Worm (Caenorhabditis elegans) whole organism, early embryonic: ENCODE data around the gene nhr-68.
A peak's percentile ranks its signal among the peaks of the same experiment; 100 is the strongest.

Source experiments
- B0310.2 ChIP-seq: sonication (generic microtip); optimal IDR thresholded peaks from 2 replicates; lab custom pipeline; 2016; ENCODE audit warnings: mild to moderate bottlenecking, missing genetic modification characterization, missing compliant biosample characterization
- F13C5.2 ChIP-seq: sonication (generic microtip); optimal IDR thresholded peaks from 2 replicates; lab custom pipeline; 2017; ENCODE audit warnings: mild to moderate bottlenecking, missing genetic modification characterization, inconsistent platforms, missing compliant biosample characterization
- aly-1 ChIP-seq: sonication (generic microtip); optimal IDR thresholded peaks from 2 replicates; lab custom pipeline; 2016; ENCODE audit warnings: missing genetic modification characterization, missing compliant biosample characterization
- ama-1 ChIP-seq: fragments of 150-350 bp; optimal IDR thresholded peaks from 2 replicates; lab custom pipeline; 2014
- ceh-13 ChIP-seq: fragments of 200-800 bp; sonication (Bioruptor generic); optimal IDR thresholded peaks from 2 replicates; lab custom pipeline; 2018; ENCODE audit warnings: mild to moderate bottlenecking, missing genetic modification characterization, missing compliant biosample characterization
- ceh-36 ChIP-seq: sonication (generic microtip); optimal IDR thresholded peaks from 2 replicates; lab custom pipeline; 2016; ENCODE audit warnings: missing genetic modification characterization, inconsistent platforms, missing compliant biosample characterization
- ets-7 ChIP-seq: sonication (generic microtip); optimal IDR thresholded peaks from 2 replicates; lab custom pipeline; 2016; ENCODE audit warnings: missing genotype, missing genetic modification characterization, missing compliant biosample characterization
- flt-1 ChIP-seq: fragments of 200-800 bp; sonication (Bioruptor generic); IDR thresholded peaks from 2 replicates; pipeline ENCODE4 v1.3.6; 2022; ENCODE audit warnings: missing genetic modification characterization, missing compliant biosample characterization
- hmbx-1 ChIP-seq: sonication (generic microtip); optimal IDR thresholded peaks from 2 replicates; lab custom pipeline; 2016; ENCODE audit warnings: mild to moderate bottlenecking, missing genetic modification characterization, missing compliant biosample characterization
- hmg-4 ChIP-seq: fragments of 200-800 bp; sonication (Bioruptor generic); optimal IDR thresholded peaks from 2 replicates; lab custom pipeline; 2018; ENCODE audit warnings: mild to moderate bottlenecking, missing genetic modification characterization, missing compliant biosample characterization
- hnd-1 ChIP-seq: sonication (generic microtip); optimal IDR thresholded peaks from 2 replicates; lab custom pipeline; 2016; ENCODE audit warnings: missing genetic modification characterization, missing compliant biosample characterization
- pes-1 ChIP-seq: fragments of 200-800 bp; sonication (Bioruptor generic); IDR thresholded peaks from 2 replicates; pipeline ENCODE4 v1.3.6; 2022; ENCODE audit warnings: missing genetic modification reagents, missing genetic modification characterization, missing compliant biosample characterization
- scrt-1 ChIP-seq: fragments of 200-800 bp; sonication (Bioruptor generic); IDR thresholded peaks from 2 replicates; pipeline ENCODE4 v1.3.6; 2022; ENCODE audit warnings: missing genetic modification characterization, missing compliant biosample characterization
- sea-1 ChIP-seq: fragments of 200-800 bp; sonication (Bioruptor generic); conservative IDR thresholded peaks from 2 replicates; pipeline ENCODE4 v1.3.6; 2022; ENCODE audit warnings: missing genetic modification characterization, missing compliant biosample characterization
- tbx-11 ChIP-seq: fragments of 200-800 bp; sonication (Bioruptor generic); IDR thresholded peaks from 2 replicates; pipeline ENCODE4 v1.3.6; 2022; ENCODE audit warnings: missing genetic modification characterization, missing compliant biosample characterization
- tbx-37 ChIP-seq: fragments of 200-800 bp; sonication (Bioruptor generic); conservative IDR thresholded peaks from 2 replicates; pipeline ENCODE4 v1.3.6; 2022; ENCODE audit warnings: missing genetic modification reagents, missing genetic modification characterization, missing compliant biosample characterization
- tra-4 ChIP-seq: sonication (generic microtip); optimal IDR thresholded peaks from 2 replicates; lab custom pipeline; 2017; ENCODE audit warnings: missing genetic modification characterization, missing compliant biosample characterization

The nhr-68 gene

DNA sequence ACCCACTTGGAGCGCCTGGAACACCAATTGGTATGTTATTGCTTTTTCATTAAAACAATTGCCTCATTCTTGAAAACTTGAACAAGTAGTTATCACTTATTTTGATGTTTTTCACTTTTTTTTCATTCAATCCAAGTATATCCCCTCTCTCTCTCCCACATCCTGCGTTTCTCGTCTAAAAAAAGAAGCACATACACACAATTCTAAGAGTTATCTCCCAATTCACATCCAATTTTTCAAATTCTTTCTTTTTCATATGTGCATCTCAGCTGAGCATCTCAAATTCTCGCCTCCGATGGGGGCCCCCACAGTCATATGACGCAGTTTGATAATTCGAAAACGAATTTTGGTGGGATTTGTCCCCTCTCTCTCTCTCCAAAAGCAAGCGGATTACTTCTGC is 36.6 kb upstream of the nhr-68 start:
- TF ChIP-seq tra-4 (tag; lab: Kevin White, UChicago), result no peak
- TF ChIP-seq ceh-13, result no peak
- TF ChIP-seq hmbx-1 (tag; lab: Kevin White, UChicago), result no peak
- no peak for TF ChIP-seq F13C5.2 (tag; lab: Kevin White, UChicago)
- TF ChIP-seq tbx-11 (GFP tag; lab: Robert Waterston, UW), result no peak
- no peak for TF ChIP-seq flt-1 (GFP tag; lab: Robert Waterston, UW)
- no peak for TF ChIP-seq B0310.2
- TF ChIP-seq ama-1 (lab: Kevin White, UChicago), result no peak
- TF ChIP-seq hmg-4 (GFP tag; lab: Kevin White, UChicago), result no peak
- TF ChIP-seq scrt-1, result no peak
- TF ChIP-seq ets-7 (tag; lab: Kevin White, UChicago), result no peak
- no peak for TF ChIP-seq hnd-1 (tag; lab: Kevin White, UChicago)
- TF ChIP-seq pes-1, result no peak
- no peak for TF ChIP-seq ceh-36
- TF ChIP-seq tbx-37 (GFP tag; lab: Robert Waterston, UW), result no peak
- no peak for TF ChIP-seq sea-1 (GFP tag; lab: Robert Waterston, UW)
- TF ChIP-seq aly-1 (tag; lab: Kevin White, UChicago), result no peak

ce11 chrV:11539502-11539901 is 33.7 kb upstream of the nhr-68 start:
- TF ChIP-seq hmg-4 (GFP tag; lab: Kevin White, UChicago), result no peak
- no peak for TF ChIP-seq ama-1 (lab: Kevin White, UChicago)
- TF ChIP-seq hnd-1 (tag; lab: Kevin White, UChicago), result no peak
- no peak for TF ChIP-seq tra-4 (tag; lab: Kevin White, UChicago)
- TF ChIP-seq scrt-1, result no peak
- TF ChIP-seq tbx-37 (GFP tag; lab: Robert Waterston, UW), result no peak

DNA sequence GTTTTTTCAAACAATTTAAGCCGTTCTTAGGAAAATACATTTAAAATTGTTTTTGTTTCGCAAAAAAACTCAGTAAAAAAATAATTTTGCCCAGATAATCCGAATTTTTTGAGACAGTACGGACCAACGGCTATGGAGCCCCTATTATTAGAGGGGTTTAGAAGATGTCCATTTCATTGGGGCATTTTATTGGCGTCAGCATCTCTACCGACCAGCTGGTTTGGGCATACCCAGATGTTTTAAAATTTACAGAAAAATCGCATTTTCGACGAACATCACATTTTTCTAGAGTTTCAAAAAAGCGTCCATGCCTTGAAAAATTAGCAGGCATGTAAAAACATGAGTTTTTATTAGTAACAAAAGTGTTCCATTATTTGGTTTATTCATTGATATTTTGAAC is 32.0 kb upstream of the nhr-68 start:
- TF ChIP-seq sea-1 (GFP tag; lab: Robert Waterston, UW) (no peak), B0310.2 (no peak)

- no peak for TF ChIP-seq pes-1
- TF ChIP-seq ets-7 (tag; lab: Kevin White, UChicago), result no peak
- no peak for TF ChIP-seq aly-1 (tag; lab: Kevin White, UChicago)
- TF ChIP-seq ama-1 (lab: Kevin White, UChicago), result no peak
- TF ChIP-seq F13C5.2 (tag; lab: Kevin White, UChicago), result no peak
- no peak for TF ChIP-seq ceh-13
- no peak for TF ChIP-seq tra-4 (tag; lab: Kevin White, UChicago)
- no peak for TF ChIP-seq scrt-1
- TF ChIP-seq hmbx-1 (tag; lab: Kevin White, UChicago), result no peak
- no peak for TF ChIP-seq ceh-36
- no peak for TF ChIP-seq tbx-37 (GFP tag; lab: Robert Waterston, UW)
- no peak for TF ChIP-seq B0310.2
- no peak for TF ChIP-seq hmg-4 (GFP tag; lab: Kevin White, UChicago)
- no peak for TF ChIP-seq sea-1 (GFP tag; lab: Robert Waterston, UW)
- TF ChIP-seq hnd-1 (tag; lab: Kevin White, UChicago), result no peak
- no peak for TF ChIP-seq flt-1 (GFP tag; lab: Robert Waterston, UW)
Observed at ce11 chrV:11543564-11543963, 29.7 kb upstream of the nhr-68 start, which contains the start of gene F38B7.2. Gene F38B7.2 (plus strand): TSS chrV:11543963.

DNA sequence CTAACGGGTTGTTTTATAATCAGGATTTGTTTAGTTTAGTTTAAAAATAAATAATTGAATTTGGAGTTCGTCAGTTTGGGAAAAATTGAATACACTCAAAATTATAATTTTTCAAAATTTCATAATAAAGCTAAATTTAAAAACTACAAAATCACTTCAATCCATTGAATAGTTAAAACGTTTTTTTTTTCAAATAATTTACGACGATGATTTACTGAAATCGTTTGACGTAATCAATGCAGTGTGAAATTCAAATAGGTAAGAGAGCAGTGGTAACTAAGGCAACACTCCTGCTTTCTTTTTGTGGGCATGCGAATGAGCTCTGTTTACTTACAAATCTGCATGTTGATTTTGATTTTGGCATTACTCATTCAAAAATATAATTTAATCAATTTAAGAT is 28.0 kb upstream of the nhr-68 start, which contains the start of gene F38B7.10:
F38B7.10 (plus strand) TSS at position 301 of the 400 bp plus-strand sequence.
- no peak for TF ChIP-seq hmg-4 (GFP tag; lab: Kevin White, UChicago)

DNA sequence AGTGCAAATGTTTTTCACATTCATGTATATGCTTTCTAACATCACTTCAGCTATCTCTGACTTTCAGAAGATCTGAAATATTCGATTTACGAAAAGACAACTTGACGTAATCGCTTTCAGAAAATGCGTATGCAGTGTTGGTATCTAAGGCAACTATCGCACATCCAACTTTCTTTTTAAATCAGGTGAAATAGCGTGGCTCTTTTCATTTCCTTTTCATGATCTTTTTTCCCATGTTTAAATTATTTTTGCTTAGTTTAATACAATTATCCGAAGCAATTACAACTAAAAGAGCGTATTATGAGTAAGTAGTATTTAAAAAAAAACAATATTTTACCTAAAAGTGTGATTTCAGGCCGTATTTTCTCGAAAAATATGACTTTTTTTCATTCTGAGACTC is 26.4 kb upstream of the nhr-68 start, which contains the start of gene F38B7.11:
F38B7.11 (plus strand) TSS at position 301 of the 400 bp plus-strand sequence.
- TF ChIP-seq pes-1, result no peak
- TF ChIP-seq hnd-1 (tag; lab: Kevin White, UChicago), result no peak
- TF ChIP-seq flt-1 (GFP tag; lab: Robert Waterston, UW), result no peak
- no peak for TF ChIP-seq tra-4 (tag; lab: Kevin White, UChicago)
- no peak for TF ChIP-seq scrt-1
- no peak for TF ChIP-seq tbx-37 (GFP tag; lab: Robert Waterston, UW)
- no peak for TF ChIP-seq tbx-11 (GFP tag; lab: Robert Waterston, UW)
- TF ChIP-seq F13C5.2 (tag; lab: Kevin White, UChicago), result no peak
- TF ChIP-seq hmbx-1 (tag; lab: Kevin White, UChicago), result no peak
- no peak for TF ChIP-seq ets-7 (tag; lab: Kevin White, UChicago)
- no peak for TF ChIP-seq ceh-36
- no peak for TF ChIP-seq hmg-4 (GFP tag; lab: Kevin White, UChicago)
- no peak for TF ChIP-seq ceh-13
- TF ChIP-seq aly-1 (tag; lab: Kevin White, UChicago), result no peak
- no peak for TF ChIP-seq sea-1 (GFP tag; lab: Robert Waterston, UW)
- TF ChIP-seq ama-1 (lab: Kevin White, UChicago), result no peak
- TF ChIP-seq B0310.2, result no peak

- TF ChIP-seq flt-1 (GFP tag; lab: Robert Waterston, UW) (no peak), F13C5.2 (tag; lab: Kevin White, UChicago) (peak; percentile 38), tbx-11 (GFP tag; lab: Robert Waterston, UW) (no peak), hnd-1 (tag; lab: Kevin White, UChicago) (no peak), scrt-1 (no peak)
Observed at ce11 chrV:11548914-11549406, 24.3 kb upstream of the nhr-68 start, which contains the start of the genes F38B7.17 and F38B7.3. Gene F38B7.17 (minus strand): TSS chrV:11548964. Gene F38B7.3 (plus strand): TSS chrV:11549107.

DNA sequence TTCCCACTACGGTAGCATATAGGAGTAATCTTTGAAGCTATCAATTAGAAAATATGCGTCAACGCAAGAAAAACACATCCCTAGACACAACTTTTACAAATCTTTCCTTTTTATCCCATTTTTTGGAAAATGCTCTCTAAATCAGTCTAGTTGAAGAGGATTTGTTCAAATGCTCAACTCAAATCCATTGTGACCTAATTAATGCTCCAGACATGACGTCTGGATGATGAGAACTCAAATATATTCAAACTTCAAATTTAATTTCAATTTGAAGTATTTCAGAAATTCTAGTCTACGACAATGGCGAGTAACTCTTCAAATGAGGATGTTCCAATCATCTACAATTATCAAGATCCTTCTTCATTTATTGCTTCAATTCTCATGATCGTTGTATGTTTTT is 20.9 kb upstream of the nhr-68 start, which contains the start of gene srx-85:
srx-85 (plus strand) TSS at position 301 of the 400 bp plus-strand sequence.
- TF ChIP-seq pes-1 (no peak), tbx-37 (GFP tag; lab: Robert Waterston, UW) (no peak), scrt-1 (no peak), sea-1 (GFP tag; lab: Robert Waterston, UW) (no peak)
